Worm (Caenorhabditis elegans) whole organism, L2 larva: ENCODE results near the gene F32H5.4.

Source experiments
- aly-2 ChIP-seq: fragments of 150-350 bp; optimal IDR thresholded peaks from 2 replicates; lab custom pipeline; 2014; ENCODE audit warnings: missing biosample characterization, missing genetic modification characterization
- ceh-16 ChIP-seq: fragments of 150-350 bp; optimal IDR thresholded peaks from 2 replicates; lab custom pipeline; 2014; ENCODE audit warnings: missing biosample characterization, missing genetic modification characterization
- egl-27 ChIP-seq: sonication (generic microtip); optimal IDR thresholded peaks from 3 replicates; lab custom pipeline; 2017; ENCODE audit warnings: missing biosample characterization, missing genetic modification reagents, missing genetic modification characterization
- elt-3 ChIP-seq: sonication (generic microtip); optimal IDR thresholded peaks from 2 replicates; lab custom pipeline; 2017; ENCODE audit warnings: missing biosample characterization, missing genetic modification characterization
- mbf-1 ChIP-seq: sonication (generic microtip); optimal IDR thresholded peaks from 2 replicates; lab custom pipeline; 2017; ENCODE audit warnings: missing biosample characterization, missing genetic modification characterization
- nhr-10 ChIP-seq: sonication (generic microtip); optimal IDR thresholded peaks from 2 replicates; lab custom pipeline; 2017; ENCODE audit warnings: missing biosample characterization, missing genetic modification characterization
- nhr-129 ChIP-seq: fragments of 150-350 bp; optimal IDR thresholded peaks from 2 replicates; lab custom pipeline; 2014; ENCODE audit warnings: missing biosample characterization, missing genetic modification characterization
- snpc-4 ChIP-seq: fragments of 150-350 bp; optimal IDR thresholded peaks from 2 replicates; lab custom pipeline; 2014; ENCODE audit warnings: missing biosample characterization, missing genetic modification characterization
- ztf-11 ChIP-seq: sonication (generic microtip); optimal IDR thresholded peaks from 2 replicates; lab custom pipeline; 2017; ENCODE audit warnings: missing biosample characterization, missing genetic modification characterization

- TF ChIP-seq ztf-11 (tag; lab: Kevin White, UChicago) (no peak), ceh-16 (tag; lab: Kevin White, UChicago) (no peak), nhr-10 (tag; lab: Kevin White, UChicago) (no peak), nhr-129 (tag; lab: Kevin White, UChicago) (no peak), aly-2 (tag; lab: Kevin White, UChicago) (no peak), snpc-4 (tag; lab: Kevin White, UChicago) (no peak), egl-27 (tag; lab: Kevin White, UChicago) (no peak), elt-3 (no peak), mbf-1 (tag; lab: Kevin White, UChicago) (no peak)
These were observed 46.2 kb downstream of the F32H5.4 start, which contains the start of gene F53F1.2 for ce11 chrV:13406511-13406910.
